Worm (Caenorhabditis elegans): ENCODE data around the gene arx-6.
A peak's percentile ranks its signal among the peaks of the same experiment; 100 is the strongest.

Gene arx-6

ce11 chrIII:4913736-4914135 lies 35.3 kb downstream of the arx-6 start:
- TF ChIP-seq F13C5.2 (tag; optimal IDR thresholded peaks at IDR 0.05) (no peak), pes-1 (GFP tag; IDR thresholded peaks at IDR 0.05) (no peak), aly-1 (tag; optimal IDR thresholded peaks at IDR 0.05) (no peak), hmbx-1 (tag; optimal IDR thresholded peaks at IDR 0.05) (no peak), scrt-1 (GFP tag; IDR thresholded peaks at IDR 0.05) (no peak), ama-1 (optimal IDR thresholded peaks at IDR 0.05) (no peak), tbx-11 (GFP tag; IDR thresholded peaks at IDR 0.05) (no peak), hnd-1 (tag; optimal IDR thresholded peaks at IDR 0.05) (no peak), ceh-13 (GFP tag; optimal IDR thresholded peaks at IDR 0.05) (no peak), flt-1 (GFP tag; IDR thresholded peaks at IDR 0.05) (no peak), ceh-36 (tag; optimal IDR thresholded peaks at IDR 0.05) (no peak), ets-7 (tag; optimal IDR thresholded peaks at IDR 0.05) (no peak), B0310.2 (tag; optimal IDR thresholded peaks at IDR 0.05) (no peak), tbx-37 (GFP tag; conservative IDR thresholded peaks at IDR 0.05) (no peak), sea-1 (GFP tag; conservative IDR thresholded peaks at IDR 0.05) (no peak), tra-4 (tag; optimal IDR thresholded peaks at IDR 0.05) (no peak)

ce11 chrIII:4917077-4917476 lies 38.6 kb downstream of the arx-6 start, which contains the start of gene rars-1:
Gene rars-1, minus strand, starts transcription at chrIII:4917177.
- TF ChIP-seq scrt-1 (GFP tag; IDR thresholded peaks at IDR 0.05) (no peak), tbx-11 (GFP tag; IDR thresholded peaks at IDR 0.05) (no peak)

ce11 chrIII:4917960-4918712 lies 39.7 kb downstream of the arx-6 start, which contains the start of gene rpb-8:
Gene rpb-8, minus strand, starts transcription at chrIII:4918008.
- no peak for TF ChIP-seq pes-1 (GFP tag; IDR thresholded peaks at IDR 0.05)
- TF ChIP-seq F13C5.2 (tag; optimal IDR thresholded peaks at IDR 0.05): no peak
- TF ChIP-seq tbx-11 (GFP tag; IDR thresholded peaks at IDR 0.05): no peak
- no peak for TF ChIP-seq tbx-37 (GFP tag; conservative IDR thresholded peaks at IDR 0.05)
- TF ChIP-seq ama-1 (optimal IDR thresholded peaks at IDR 0.05): no peak
- TF ChIP-seq sea-1 (GFP tag; conservative IDR thresholded peaks at IDR 0.05): no peak
- no peak for TF ChIP-seq hnd-1 (tag; optimal IDR thresholded peaks at IDR 0.05)
- no peak for TF ChIP-seq hmbx-1 (tag; optimal IDR thresholded peaks at IDR 0.05)

- no peak for TF ChIP-seq tbx-37 (GFP tag; conservative IDR thresholded peaks at IDR 0.05)
- no peak for TF ChIP-seq ama-1 (optimal IDR thresholded peaks at IDR 0.05)
- TF ChIP-seq hnd-1 (tag; optimal IDR thresholded peaks at IDR 0.05): no peak
- no peak for TF ChIP-seq aly-1 (tag; optimal IDR thresholded peaks at IDR 0.05)
Observed at ce11 chrIII:4918906-4919305, 40.4 kb downstream of the arx-6 start.

ce11 chrIII:4920221-4920620 lies 41.8 kb downstream of the arx-6 start, which contains the start of gene ula-1:
Gene ula-1, minus strand, starts transcription at chrIII:4920321.
- TF ChIP-seq sea-1 (GFP tag; conservative IDR thresholded peaks at IDR 0.05) (no peak), ets-7 (tag; optimal IDR thresholded peaks at IDR 0.05) (no peak), ama-1 (optimal IDR thresholded peaks at IDR 0.05) (no peak), hnd-1 (tag; optimal IDR thresholded peaks at IDR 0.05) (no peak), tra-4 (tag; optimal IDR thresholded peaks at IDR 0.05) (no peak), scrt-1 (GFP tag; IDR thresholded peaks at IDR 0.05) (no peak)

- peak; percentile 55; the same call in 1 of the 2 replicates for TF ChIP-seq pes-1 (GFP tag; IDR thresholded peaks at IDR 0.05)
Observed at ce11 chrIII:4922020-4922419, 43.6 kb downstream of the arx-6 start, which contains the start of gene mmab-1. Gene mmab-1, minus strand, starts transcription at chrIII:4922114.

- TF ChIP-seq aly-1 (tag; optimal IDR thresholded peaks at IDR 0.05): no peak
- TF ChIP-seq tbx-11 (GFP tag; IDR thresholded peaks at IDR 0.05): no peak
- TF ChIP-seq sea-1 (GFP tag; conservative IDR thresholded peaks at IDR 0.05): no peak
- TF ChIP-seq ets-7 (tag; optimal IDR thresholded peaks at IDR 0.05): no peak
- TF ChIP-seq B0310.2 (tag; optimal IDR thresholded peaks at IDR 0.05): no peak
- no peak for TF ChIP-seq hmbx-1 (tag; optimal IDR thresholded peaks at IDR 0.05)
Observed at ce11 chrIII:4924134-4924533, 45.7 kb downstream of the arx-6 start.

Measured in whole organism, early embryonic.